Worm (Caenorhabditis elegans): ENCODE results near the gene C18H7.12.

DNA sequence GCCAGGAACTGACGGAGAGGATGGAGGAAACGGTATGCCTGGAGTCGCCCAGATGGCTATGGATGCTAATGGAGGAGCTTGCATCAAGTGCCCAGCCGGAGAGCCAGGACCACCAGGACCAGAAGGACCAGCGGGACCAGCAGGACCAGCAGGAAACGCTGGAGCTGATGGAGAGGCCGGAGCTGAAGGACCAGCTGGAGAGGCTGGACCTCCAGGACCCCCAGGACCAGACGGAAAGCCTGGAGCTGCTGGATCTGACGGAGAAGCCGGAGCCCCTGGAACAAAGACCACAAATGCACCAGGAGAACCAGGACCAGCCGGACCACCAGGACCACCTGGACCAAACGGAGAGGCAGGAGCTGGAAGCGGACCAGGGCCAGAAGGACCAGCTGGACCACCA, 17.2 kb upstream of the C18H7.12 start:
- TF ChIP-seq elt-3 (tag; optimal IDR thresholded peaks at IDR 0.05) (no peak), ama-1 (optimal IDR thresholded peaks at IDR 0.05) (no peak), zag-1 (tag; optimal IDR thresholded peaks at IDR 0.05) (no peak), nhr-237 (tag; optimal IDR thresholded peaks at IDR 0.05) (no peak), mdl-1 (tag; optimal IDR thresholded peaks at IDR 0.05) (no peak), ztf-4 (tag; optimal IDR thresholded peaks at IDR 0.05) (no peak), nhr-25 (tag; optimal IDR thresholded peaks at IDR 0.05) (no peak), aly-2 (tag; optimal IDR thresholded peaks at IDR 0.05) (no peak), eor-1 (tag; optimal IDR thresholded peaks at IDR 0.05) (no peak), R02D3.7 (tag; optimal IDR thresholded peaks at IDR 0.05) (no peak), ztf-11 (tag; optimal IDR thresholded peaks at IDR 0.05) (no peak)

Measured in whole organism, L3 larva.